Worm (Caenorhabditis elegans) whole organism, L4/young adult: Measurements from ENCODE around the gene F26A1.8.

Source experiments
- dao-5 ChIP-seq: sonication (generic microtip); optimal IDR thresholded peaks from 2 replicates; lab custom pipeline; 2016; ENCODE audit warnings: missing genotype, missing genetic modification characterization, moderate library complexity, missing compliant biosample characterization
- him-1 ChIP-seq: sonication (generic microtip); optimal IDR thresholded peaks from 2 replicates; lab custom pipeline; 2016; ENCODE audit warnings: missing genotype, missing genetic modification reagents, missing genetic modification characterization, missing compliant biosample characterization

ce11 chrIII:4778003-4778402 is 44.0 kb downstream of the F26A1.8 start, which contains the start of gene B0393.7:
- TF ChIP-seq him-1 (tag; lab: Kevin White, UChicago) (no peak), dao-5 (tag; lab: Kevin White, UChicago) (no peak)
